Fruit fly (Drosophila melanogaster) S2 (cell line): ENCODE results near the gene AkhR.

ENCODE experiments used
- CG8478 ChIP-seq: fragments of >200 bp; optimal IDR thresholded peaks from 2 replicates; lab custom pipeline; 2018
- CTCF ChIP-seq, 2 experiments: fragments of >200 bp; optimal IDR thresholded peaks; 2 replicates each; lab custom pipeline; 2018

DNA sequence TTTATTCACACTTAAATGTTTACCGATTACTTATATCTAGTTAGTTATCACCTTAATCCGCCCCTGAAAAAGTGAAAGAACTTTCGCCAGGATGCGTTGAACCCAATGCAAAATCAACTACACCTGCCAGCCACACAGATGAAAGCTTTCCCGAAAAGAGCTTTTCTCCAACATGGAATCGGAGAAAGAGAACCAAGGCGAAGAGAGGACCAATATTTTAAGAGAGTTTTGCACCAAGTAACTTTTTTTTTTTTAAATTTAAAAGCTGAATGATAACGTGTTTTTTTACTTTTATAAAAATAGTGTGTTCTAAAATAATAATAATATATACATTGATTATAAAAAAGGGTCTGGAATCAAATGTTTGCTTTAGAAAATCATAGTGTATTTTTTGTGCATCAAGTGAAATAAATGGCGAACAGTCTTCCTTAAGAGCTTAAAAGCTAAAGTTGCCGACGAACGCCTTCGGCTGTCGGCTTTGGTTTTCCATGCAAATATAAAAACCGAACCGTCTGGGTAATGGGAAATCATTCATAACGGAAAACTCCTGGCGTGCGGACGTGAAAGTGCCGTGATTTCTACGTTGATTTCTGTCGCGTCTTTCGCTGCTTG is 26.1 kb upstream of the AkhR start, which contains the start of gene meng:
- TF ChIP-seq CTCF (optimal IDR thresholded peaks at IDR 0.05; lab: Kevin White, UChicago) (no peak), CG8478 (lab: Kevin White, UChicago) (no peak)
